Fruit fly (Drosophila melanogaster): ENCODE measurements around the gene CstF50.
A peak's percentile ranks its signal among the peaks of the same experiment; 100 is the strongest.

DNA sequence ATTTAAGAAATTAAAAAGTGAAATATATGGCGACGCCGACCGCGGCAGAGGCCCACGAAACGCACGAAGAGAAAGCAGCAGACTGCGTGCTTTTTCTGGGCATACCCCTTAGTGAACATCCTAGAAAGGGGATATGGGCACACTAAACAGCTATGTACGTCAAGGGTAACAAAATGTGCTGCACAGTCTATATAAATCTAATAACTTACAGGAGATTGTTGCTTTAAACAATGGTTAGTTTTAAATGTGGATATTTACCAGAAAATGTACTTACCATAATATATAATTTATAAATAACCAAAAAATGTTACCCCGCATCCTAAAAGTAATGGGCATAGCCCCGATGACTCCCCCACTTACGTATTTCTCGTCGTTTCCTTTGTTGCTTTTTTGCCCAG, 18.6 kb downstream of the CstF50 start:
- TF ChIP-seq pan (optimal IDR thresholded peaks at IDR 0.05) (peak; percentile 82), CG8478 (optimal IDR thresholded peaks at IDR 0.05) (no peak), EcR (GFP tag; optimal IDR thresholded peaks at IDR 0.05) (no peak)
